Fruit fly (Drosophila melanogaster): ENCODE data around the gene CG34376.

CG34376 gene

dm6 chr3R:22421618-22422017 lies 26.3 kb upstream of the CG34376 start (continued):
- TF ChIP-seq Ets97D (GFP tag; optimal IDR thresholded peaks at IDR 0.05) (no peak), pho (GFP tag; optimal IDR thresholded peaks at IDR 0.05) (peak; percentile 62), sima (GFP tag; optimal IDR thresholded peaks at IDR 0.05) (peak; percentile 27), run (tag; optimal IDR thresholded peaks at IDR 0.05) (no peak), pzg (GFP tag; optimal IDR thresholded peaks at IDR 0.05) (no peak), ERR (GFP tag; optimal IDR thresholded peaks at IDR 0.05) (peak; percentile 48), CG9876 (GFP tag; optimal IDR thresholded peaks at IDR 0.05) (no peak), zfh2 (GFP tag; optimal IDR thresholded peaks at IDR 0.05) (peak; percentile 32), CG12219 (GFP tag; optimal IDR thresholded peaks at IDR 0.05) (no peak), YL-1 (GFP tag; optimal IDR thresholded peaks at IDR 0.05) (no peak), gem (tag; optimal IDR thresholded peaks at IDR 0.05) (no peak), Hmx (GFP tag; optimal IDR thresholded peaks at IDR 0.05) (no peak), C15 (GFP tag; IDR thresholded peaks at IDR 0.05) (no peak), ken (GFP tag; IDR thresholded peaks at IDR 0.05) (peak; percentile 70; the same call in 2 of the 3 replicates), CG13775 (GFP tag; optimal IDR thresholded peaks at IDR 0.05) (peak; percentile 43), HLH54F (GFP tag; optimal IDR thresholded peaks at IDR 0.05) (peak; percentile 27), Eip74EF (GFP tag; optimal IDR thresholded peaks at IDR 0.05) (peak in 1 of 2 experiments; percentile 40), CG17568 (GFP tag; optimal IDR thresholded peaks at IDR 0.05) (no peak), seq (GFP tag; IDR thresholded peaks at IDR 0.05) (no peak), mam (GFP tag; optimal IDR thresholded peaks at IDR 0.05) (peak; percentile 74), CG12744 (GFP tag; optimal IDR thresholded peaks at IDR 0.05) (peak; percentile 10), CG12236 (GFP tag; optimal IDR thresholded peaks at IDR 0.05) (no peak), kni (GFP tag; optimal IDR thresholded peaks at IDR 0.05) (no peak), NC2β (GFP tag; optimal IDR thresholded peaks at IDR 0.05) (no peak), Ravus (GFP tag; IDR thresholded peaks at IDR 0.05) (peak; percentile 43), al (GFP tag; IDR thresholded peaks at IDR 0.05) (peak; percentile 64), CG3847 (GFP tag; IDR thresholded peaks at IDR 0.05) (peak; percentile 66), CG5245 (GFP tag; optimal IDR thresholded peaks at IDR 0.05) (peak; percentile 40), Antp (GFP tag; optimal IDR thresholded peaks at IDR 0.05) (peak; percentile 56), inv (GFP tag; IDR thresholded peaks at IDR 0.05; ENCODE audit: partially characterized antibody) (no peak), aop (GFP tag; IDR thresholded peaks at IDR 0.05) (no peak), Optix (GFP tag; IDR thresholded peaks at IDR 0.05) (no peak), toy (GFP tag; IDR thresholded peaks at IDR 0.05) (no peak), Gug (GFP tag; IDR thresholded peaks at IDR 0.05) (peak; percentile 75), tap (tag; optimal IDR thresholded peaks at IDR 0.05) (peak; percentile 51), CG1233 (GFP tag; optimal IDR thresholded peaks at IDR 0.05) (peak; percentile 12), wor (GFP tag; IDR thresholded peaks at IDR 0.05) (no peak), CG16863 (GFP tag; optimal IDR thresholded peaks at IDR 0.05) (peak; percentile 47), jigr1 (GFP tag; IDR thresholded peaks at IDR 0.05) (no peak), Bdp1 (GFP tag; optimal IDR thresholded peaks at IDR 0.05) (no peak), CG3838 (GFP tag; optimal IDR thresholded peaks at IDR 0.05) (no peak), CG8281 (tag; optimal IDR thresholded peaks at IDR 0.05) (no peak), CG1647 (GFP tag; optimal IDR thresholded peaks at IDR 0.05) (no peak), Xrp1 (GFP tag; IDR thresholded peaks at IDR 0.05) (peak; percentile 78), lab (GFP tag; optimal IDR thresholded peaks at IDR 0.05) (no peak), CG7357 (GFP tag; IDR thresholded peaks at IDR 0.05) (0 out of 3 replicates have a peak, but pooled peaks have one; percentile 46), grau (tag; optimal IDR thresholded peaks at IDR 0.05) (peak; percentile 89), CG14667 (GFP tag; IDR thresholded peaks at IDR 0.05) (peak; percentile 63), CG4360 (GFP tag; IDR thresholded peaks at IDR 0.05) (0 out of 2 replicates have a peak, but pooled peaks have one; percentile 11), CG31224 (GFP tag; IDR thresholded peaks at IDR 0.05) (peak; percentile 54; the same call in 1 of the 2 replicates), CkIIα-i1 (GFP tag; IDR thresholded peaks at IDR 0.05) (no peak), CG15073 (GFP tag; optimal IDR thresholded peaks at IDR 0.05) (no peak), ase (GFP tag; IDR thresholded peaks at IDR 0.05) (peak; percentile 56; the same call in 1 of the 3 replicates)
